Fruit fly (Drosophila melanogaster): ENCODE measurements around the gene Efa6.
A peak's percentile ranks its signal among the peaks of the same experiment; 100 is the strongest.

Gene Efa6

DNA sequence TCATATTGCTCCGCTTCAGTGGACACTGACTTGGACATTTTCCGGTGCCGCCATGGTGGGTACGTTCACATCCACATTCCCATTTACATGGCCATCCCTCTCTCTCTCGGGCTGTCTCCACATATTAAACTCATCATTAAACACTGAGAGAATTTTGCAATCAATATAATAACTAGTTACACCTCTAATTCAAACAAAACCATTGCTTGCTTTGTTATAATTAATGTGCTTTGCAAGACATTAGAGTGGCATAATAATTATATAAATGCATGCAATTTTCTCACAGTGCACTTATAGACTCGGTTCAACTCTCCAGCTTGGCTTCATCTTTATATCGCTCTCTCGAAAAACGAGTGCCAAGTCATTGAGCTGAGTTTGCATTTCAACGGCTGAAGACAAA is 37.2 kb downstream of the Efa6 start (continued):
- TF ChIP-seq ERR (GFP tag; optimal IDR thresholded peaks at IDR 0.05), result peak; percentile 47
- no peak for TF ChIP-seq CG4328 (GFP tag; optimal IDR thresholded peaks at IDR 0.05)
- no peak for TF ChIP-seq CrebB (tag; optimal IDR thresholded peaks at IDR 0.05)
- TF ChIP-seq ttk (GFP tag; IDR thresholded peaks at IDR 0.05), result peak; percentile 71
- TF ChIP-seq en (GFP tag; optimal IDR thresholded peaks at IDR 0.05), result peak; percentile 3
- TF ChIP-seq Adf1 (GFP tag; IDR thresholded peaks at IDR 0.05), result no peak
- TF ChIP-seq bowl (GFP tag; IDR thresholded peaks at IDR 0.05), result 0 out of 2 replicates have a peak, but pooled peaks have one; percentile 29
- TF ChIP-seq Oaz (GFP tag; IDR thresholded peaks at IDR 0.05), result peak; percentile 57; the same call in 1 of the 2 replicates
- TF ChIP-seq dysf (GFP tag; IDR thresholded peaks at IDR 0.05), result peak; percentile 71
- no peak for TF ChIP-seq ash1 (GFP tag; optimal IDR thresholded peaks at IDR 0.05)
- TF ChIP-seq CG2678 (tag; optimal IDR thresholded peaks at IDR 0.05), result no peak
- peak; percentile 77 for TF ChIP-seq slbo (GFP tag; IDR thresholded peaks at IDR 0.05)
- TF ChIP-seq CG7271 (tag; optimal IDR thresholded peaks at IDR 0.05), result no peak
- TF ChIP-seq jing (GFP tag; optimal IDR thresholded peaks at IDR 0.05), result peak; percentile 48
- TF ChIP-seq Usf (GFP tag; optimal IDR thresholded peaks at IDR 0.05), result no peak
- TF ChIP-seq bigmax (GFP tag; optimal IDR thresholded peaks at IDR 0.05), result no peak
- TF ChIP-seq CG11560 (tag; IDR thresholded peaks at IDR 0.05), result 0 out of 3 replicates have a peak, but pooled peaks have one; percentile 57
- peak; percentile 55 for TF ChIP-seq CG12104 (GFP tag; optimal IDR thresholded peaks at IDR 0.05)
- peak; percentile 16 for TF ChIP-seq CG4854 (GFP tag; optimal IDR thresholded peaks at IDR 0.05)
- TF ChIP-seq CG7745 (tag; optimal IDR thresholded peaks at IDR 0.05), result no peak
- TF ChIP-seq ac (GFP tag; optimal IDR thresholded peaks at IDR 0.05), result no peak
- TF ChIP-seq jigr1 (GFP tag; IDR thresholded peaks at IDR 0.05), result no peak
- no peak for TF ChIP-seq CG7839 (tag; optimal IDR thresholded peaks at IDR 0.05)
- peak; percentile 26 for TF ChIP-seq CG4707 (GFP tag; optimal IDR thresholded peaks at IDR 0.05)
- no peak for TF ChIP-seq CG3838 (GFP tag; optimal IDR thresholded peaks at IDR 0.05)
- TF ChIP-seq amos (GFP tag; IDR thresholded peaks at IDR 0.05; ENCODE audit: partially characterized antibody), result no peak
- no peak for TF ChIP-seq fd64A (GFP tag; optimal IDR thresholded peaks at IDR 0.05)
- no peak for TF ChIP-seq Hr39 (optimal IDR thresholded peaks at IDR 0.05)
- TF ChIP-seq chif (GFP tag; optimal IDR thresholded peaks at IDR 0.05), result peak; percentile 60 to 68
- TF ChIP-seq CG17359 (tag; optimal IDR thresholded peaks at IDR 0.05), result peak; percentile 77
- no peak for TF ChIP-seq mld (GFP tag; IDR thresholded peaks at IDR 0.05; ENCODE audit: partially characterized antibody)
- TF ChIP-seq CG34422 (GFP tag; IDR thresholded peaks at IDR 0.05), result peak; percentile 57; the same call in 1 of the 3 replicates
- TF ChIP-seq Hey (tag; optimal IDR thresholded peaks at IDR 0.05), result no peak
- TF ChIP-seq dmrt11E (tag; optimal IDR thresholded peaks at IDR 0.05), result peak; percentile 61
- TF ChIP-seq CG7372 (GFP tag; IDR thresholded peaks at IDR 0.05), result 0 out of 2 replicates have a peak, but pooled peaks have one; percentile 36
- TF ChIP-seq Hr78 (GFP tag; optimal IDR thresholded peaks at IDR 0.05), result no peak
- no peak for TF ChIP-seq sc (optimal IDR thresholded peaks at IDR 0.05)
- TF ChIP-seq sc (GFP tag; optimal IDR thresholded peaks at IDR 0.05), result peak; percentile 35
- TF ChIP-seq CG33557 (GFP tag; optimal IDR thresholded peaks at IDR 0.05), result no peak
- peak; percentile 62 for TF ChIP-seq CG5245 (GFP tag; optimal IDR thresholded peaks at IDR 0.05)

- TF ChIP-seq CG14710 (tag; optimal IDR thresholded peaks at IDR 0.05) (peak; percentile 63), CG12391 (tag; optimal IDR thresholded peaks at IDR 0.05) (peak; percentile 59), ken (GFP tag; IDR thresholded peaks at IDR 0.05) (no peak), CG13123 (GFP tag; optimal IDR thresholded peaks at IDR 0.05) (no peak), CG1602 (GFP tag; optimal IDR thresholded peaks at IDR 0.05) (peak; percentile 42), CG3407 (GFP tag; optimal IDR thresholded peaks at IDR 0.05) (peak; percentile 39), B-H2 (GFP tag; optimal IDR thresholded peaks at IDR 0.05) (no peak), CG13775 (GFP tag; optimal IDR thresholded peaks at IDR 0.05) (peak; percentile 54), YL-1 (GFP tag; optimal IDR thresholded peaks at IDR 0.05) (no peak), Opbp (GFP tag; IDR thresholded peaks at IDR 0.05; ENCODE audit: partially characterized antibody) (no peak), Vsx1 (GFP tag; optimal IDR thresholded peaks at IDR 0.05) (peak; percentile 29)
Measured at dm6 chr3R:22625514-22626333, 38.2 kb downstream of the Efa6 start.
